Fruit fly (Drosophila melanogaster): ENCODE results near the gene Zcchc7.

DNA sequence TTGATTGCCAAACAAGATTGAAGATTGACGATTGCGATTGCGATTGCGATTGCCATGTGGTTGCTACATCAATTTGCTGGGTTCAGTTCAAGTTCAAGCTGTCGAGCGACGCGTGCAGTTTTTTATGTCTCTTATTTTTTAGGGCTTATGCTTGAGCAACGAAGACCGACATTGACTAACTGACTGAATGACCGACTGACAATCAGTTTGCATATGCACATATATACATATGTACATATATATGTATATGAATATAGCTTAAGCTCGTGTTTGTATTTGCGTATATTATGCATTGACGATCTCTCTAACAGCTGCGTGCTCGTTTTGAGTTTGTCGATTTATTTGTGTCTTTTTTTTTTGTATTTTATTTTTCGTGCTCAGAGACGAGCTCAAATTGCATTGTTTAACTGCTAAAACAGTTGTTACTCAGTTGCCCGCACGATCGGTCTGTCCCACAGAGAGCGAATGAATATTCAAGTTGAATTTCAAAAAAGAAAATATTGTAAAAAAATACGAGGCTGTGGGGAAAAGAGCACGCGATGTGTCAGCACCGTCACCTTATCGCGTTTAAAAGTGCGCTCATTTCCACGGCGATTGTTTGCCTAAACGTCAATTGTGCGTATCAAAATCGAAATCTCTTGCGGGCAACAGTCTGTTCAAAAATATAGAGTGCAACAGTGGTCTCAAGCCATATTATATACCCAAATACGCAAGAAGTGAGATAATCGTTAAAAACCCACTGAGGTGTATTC lies 41.2 kb downstream of the Zcchc7 start:
- TF ChIP-seq CG8478 (optimal IDR thresholded peaks at IDR 0.05) (no peak), CTCF (optimal IDR thresholded peaks at IDR 0.05) (no peak)

All from S2 (cell line).